Fruit fly (Drosophila melanogaster) whole organism, embryonic: Measurements from ENCODE around the gene CG33784.
A peak's percentile ranks its signal among the peaks of the same experiment; 100 is the strongest.

Source experiments
- Adf1 ChIP-seq: fragments of 200-800 bp; sonication (Bioruptor generic); IDR thresholded peaks from 2 replicates; pipeline ENCODE4 v1.3.6; 2022; ENCODE audit warnings: missing biosample characterization, missing genetic modification characterization
- Atf6 ChIP-seq: fragments of 200-800 bp; sonication (Bioruptor generic); IDR thresholded peaks from 2 replicates; pipeline ENCODE4 v1.3.6; 2022; ENCODE audit warnings: missing biosample characterization, missing genetic modification characterization
- C15 ChIP-seq: fragments of 200-800 bp; sonication (Bioruptor generic); IDR thresholded peaks from 3 replicates; pipeline ENCODE4 v1.3.6; 2022; ENCODE audit warnings: missing biosample characterization, missing genetic modification characterization
- CG10267 ChIP-seq: fragments of 200-800 bp; sonication (Bioruptor generic); optimal IDR thresholded peaks from 2 replicates; lab custom pipeline; 2018; ENCODE audit warnings: missing biosample characterization, mild to moderate bottlenecking, missing genetic modification characterization, moderate library complexity
- CG10274 ChIP-seq: fragments of 200-800 bp; sonication (Bioruptor generic); optimal IDR thresholded peaks from 3 replicates; lab custom pipeline; 2017; ENCODE audit warnings: missing biosample characterization, mild to moderate bottlenecking, missing genetic modification characterization
- CG1233 ChIP-seq: fragments of 200-800 bp; sonication (Bioruptor generic); optimal IDR thresholded peaks from 4 replicates; lab custom pipeline; 2018; ENCODE audit warnings: missing biosample characterization, mild to moderate bottlenecking, missing genetic modification characterization
- CG12769 ChIP-seq: fragments of 200-800 bp; sonication (Bioruptor generic); optimal IDR thresholded peaks from 2 replicates; lab custom pipeline; 2019; ENCODE audit warnings: missing biosample characterization, mild to moderate bottlenecking, missing genetic modification characterization, moderate library complexity
- CG15514 ChIP-seq: fragments of 200-800 bp; sonication (Bioruptor generic); optimal IDR thresholded peaks from 3 replicates; lab custom pipeline; 2017; ENCODE audit warnings: missing biosample characterization, missing genetic modification characterization, mild to moderate bottlenecking, moderate library complexity, missing genetic modification reagents
- CG2116 ChIP-seq: fragments of 200-800 bp; sonication (Bioruptor generic); optimal IDR thresholded peaks from 3 replicates; lab custom pipeline; 2018; ENCODE audit warnings: missing biosample characterization, mild to moderate bottlenecking, missing genetic modification characterization
- CG30403 ChIP-seq: fragments of 200-800 bp; sonication (Bioruptor generic); optimal IDR thresholded peaks from 3 replicates; lab custom pipeline; 2016; ENCODE audit warnings: missing biosample characterization, missing genetic modification characterization
- CG4282 ChIP-seq: fragments of 200-800 bp; sonication (Bioruptor generic); optimal IDR thresholded peaks from 2 replicates; lab custom pipeline; 2016; ENCODE audit warnings: missing biosample characterization, missing genetic modification characterization
- CG4854 ChIP-seq: fragments of 200-800 bp; sonication (Bioruptor generic); optimal IDR thresholded peaks from 2 replicates; lab custom pipeline; 2016; ENCODE audit warnings: missing biosample characterization, missing genetic modification characterization, inconsistent platforms
- CG6765 ChIP-seq: fragments of 200-800 bp; sonication (Bioruptor generic); optimal IDR thresholded peaks from 3 replicates; lab custom pipeline; 2017; ENCODE audit warnings: missing biosample characterization, mild to moderate bottlenecking, missing genetic modification characterization
- CG7271 ChIP-seq: fragments of 200-800 bp; sonication (Bioruptor generic); optimal IDR thresholded peaks from 2 replicates; lab custom pipeline; 2018; ENCODE audit warnings: missing biosample characterization, mild to moderate bottlenecking, missing genetic modification characterization, moderate library complexity
- CG7963 ChIP-seq: fragments of 200-800 bp; sonication (Bioruptor generic); IDR thresholded peaks from 3 replicates; pipeline ENCODE4 v1.3.6; 2022; ENCODE audit warnings: missing biosample characterization, missing genetic modification characterization; ENCODE audit not compliant: partially characterized antibody
- CG8478 ChIP-seq: fragments of >200 bp; optimal IDR thresholded peaks from 2 replicates; lab custom pipeline; 2018
- CG9437 ChIP-seq: fragments of 200-800 bp; sonication (Bioruptor generic); optimal IDR thresholded peaks from 2 replicates; lab custom pipeline; 2018; ENCODE audit warnings: missing biosample characterization, mild to moderate bottlenecking, missing genetic modification characterization
- CG9727 ChIP-seq: fragments of 200-800 bp; sonication (Bioruptor generic); optimal IDR thresholded peaks from 3 replicates; lab custom pipeline; 2017; ENCODE audit warnings: missing biosample characterization, mild to moderate bottlenecking, missing genetic modification characterization
- CkIIα-i1 ChIP-seq: fragments of 200-800 bp; sonication (Bioruptor generic); IDR thresholded peaks from 2 replicates; pipeline ENCODE4 v1.3.6; 2022; ENCODE audit warnings: missing biosample characterization, missing genetic modification characterization
- D ChIP-seq, 2 experiments: fragments of 200-800 bp in 1 of 2; fragments of >200 bp in 1 of 2; sonication (Bioruptor generic) in 1 of 2; optimal IDR thresholded peaks; 2 replicates in 1 of 2; 3 replicates in 1 of 2; lab custom pipeline; 2017; ENCODE audit warnings: mild to moderate bottlenecking in 1 of 2, missing biosample characterization in 1 of 2, missing genetic modification characterization in 1 of 2, missing genetic modification reagents in 1 of 2
- Deaf1 ChIP-seq: fragments of 200-800 bp; optimal IDR thresholded peaks from 3 replicates; lab custom pipeline; 2019; ENCODE audit warnings: missing biosample characterization, mild to moderate bottlenecking, missing genetic modification characterization, moderate library complexity
- Doc2 ChIP-seq: fragments of 200-800 bp; sonication (Bioruptor generic); IDR thresholded peaks from 2 replicates; pipeline ENCODE4 v1.3.6; 2022; ENCODE audit warnings: missing biosample characterization, missing genetic modification characterization
- Elba2 ChIP-seq: fragments of 200-800 bp; sonication (Bioruptor generic); optimal IDR thresholded peaks from 3 replicates; lab custom pipeline; 2016; ENCODE audit warnings: missing biosample characterization, missing genetic modification characterization
- Ets65A ChIP-seq: fragments of 200-800 bp; sonication (Bioruptor generic); peaks from one replicate; lab custom pipeline; 2016; ENCODE audit warnings: missing biosample characterization, missing genetic modification characterization
- H15 ChIP-seq: fragments of 200-800 bp; sonication (Bioruptor generic); IDR thresholded peaks from 3 replicates; pipeline ENCODE4 v1.3.6; 2022; ENCODE audit warnings: missing biosample characterization, missing genetic modification characterization
- HmgZ ChIP-seq: fragments of 200-800 bp; sonication (Bioruptor generic); optimal IDR thresholded peaks from 2 replicates; lab custom pipeline; 2018; ENCODE audit warnings: missing biosample characterization, mild to moderate bottlenecking, missing genetic modification characterization
- Hmx ChIP-seq: fragments of 200-800 bp; sonication (Bioruptor generic); optimal IDR thresholded peaks from 2 replicates; lab custom pipeline; 2016; ENCODE audit warnings: missing biosample characterization, missing genetic modification characterization
- Lhr ChIP-seq: fragments of 200-800 bp; sonication (Bioruptor generic); optimal IDR thresholded peaks from 3 replicates; lab custom pipeline; 2017; ENCODE audit warnings: mild to moderate bottlenecking, missing biosample characterization, missing genetic modification reagents, missing genetic modification characterization
- Lpt ChIP-seq: fragments of >200 bp; optimal IDR thresholded peaks from 2 replicates; lab custom pipeline; 2018; ENCODE audit warnings: missing biosample characterization, missing genetic modification characterization
- MBD-R2 ChIP-seq: fragments of 200-800 bp; sonication (Bioruptor generic); IDR thresholded peaks from 2 replicates; pipeline ENCODE4 v1.3.6; 2022; ENCODE audit warnings: missing biosample characterization, missing genetic modification characterization
- NK7.1 ChIP-seq: fragments of 200-800 bp; sonication (Bioruptor generic); optimal IDR thresholded peaks from 3 replicates; lab custom pipeline; 2016; ENCODE audit warnings: missing biosample characterization, missing genetic modification characterization
- NfI ChIP-seq: fragments of 200-800 bp; sonication (Bioruptor generic); optimal IDR thresholded peaks from 3 replicates; lab custom pipeline; 2018; ENCODE audit warnings: missing biosample characterization, mild to moderate bottlenecking, missing genetic modification characterization, moderate library complexity
- Oli ChIP-seq: fragments of 200-800 bp; sonication (Bioruptor generic); optimal IDR thresholded peaks from 2 replicates; lab custom pipeline; 2018; ENCODE audit warnings: missing biosample characterization, mild to moderate bottlenecking, missing genetic modification characterization, moderate library complexity
- ap ChIP-seq: fragments of 200-800 bp; sonication (Bioruptor generic); IDR thresholded peaks from 2 replicates; pipeline ENCODE4 v1.3.6; 2022; ENCODE audit warnings: missing biosample characterization, missing genetic modification characterization
- ato ChIP-seq: fragments of 200-800 bp; sonication (Bioruptor generic); IDR thresholded peaks from 2 replicates; pipeline ENCODE4 v1.3.6; 2022; ENCODE audit warnings: missing biosample characterization, missing genetic modification characterization; ENCODE audit not compliant: partially characterized antibody
- bbx ChIP-seq: fragments of 200-800 bp; sonication (Bioruptor generic); IDR thresholded peaks from 2 replicates; pipeline ENCODE4 v1.3.6; 2022; ENCODE audit warnings: missing biosample characterization, missing genetic modification characterization; ENCODE audit not compliant: partially characterized antibody
- chif ChIP-seq, 2 experiments: fragments of 200-800 bp; sonication (Bioruptor generic); optimal IDR thresholded peaks; 3 replicates each; lab custom pipeline; 2016; ENCODE audit warnings: missing biosample characterization in 2 of 2, missing genetic modification characterization in 2 of 2
- chinmo ChIP-seq: fragments of 200-800 bp; sonication (Bioruptor generic); IDR thresholded peaks from 4 replicates; pipeline ENCODE4 v1.3.6; 2022; ENCODE audit warnings: missing biosample characterization, missing genetic modification characterization; ENCODE audit not compliant: partially characterized antibody
- crol ChIP-seq: fragments of 200-800 bp; sonication (Bioruptor generic); IDR thresholded peaks from 2 replicates; pipeline ENCODE4 v1.3.6; 2022; ENCODE audit warnings: missing biosample characterization, missing genetic modification characterization
- kni ChIP-seq: fragments of 200-800 bp; sonication (Bioruptor generic); optimal IDR thresholded peaks from 3 replicates; lab custom pipeline; 2017; ENCODE audit warnings: mild to moderate bottlenecking, missing biosample characterization, missing genetic modification reagents, missing genetic modification characterization
- pho ChIP-seq: fragments of 200-800 bp; sonication (Bioruptor generic); optimal IDR thresholded peaks from 2 replicates; lab custom pipeline; 2016; ENCODE audit warnings: missing biosample characterization, missing genetic modification characterization
- row ChIP-seq: fragments of 200-800 bp; sonication (Bioruptor generic); IDR thresholded peaks from 3 replicates; pipeline ENCODE4 v1.3.6; 2022; ENCODE audit warnings: missing biosample characterization, missing genetic modification characterization
- shn ChIP-seq: fragments of 200-800 bp; sonication (Bioruptor generic); optimal IDR thresholded peaks from 3 replicates; lab custom pipeline; 2016; ENCODE audit warnings: missing biosample characterization, missing genetic modification characterization
- sim ChIP-seq: fragments of 200-800 bp; sonication (Bioruptor generic); IDR thresholded peaks from 2 replicates; pipeline ENCODE4 v1.3.6; 2022; ENCODE audit warnings: missing biosample characterization, missing genetic modification characterization
- sr ChIP-seq: fragments of 200-800 bp; sonication (Bioruptor generic); IDR thresholded peaks from 3 replicates; pipeline ENCODE4 v1.3.6; 2022; ENCODE audit warnings: missing biosample characterization, missing genetic modification characterization
- ssp ChIP-seq: fragments of 200-800 bp; sonication (Bioruptor generic); IDR thresholded peaks from 2 replicates; pipeline ENCODE4 v1.3.6; 2022; ENCODE audit warnings: missing biosample characterization, missing genetic modification characterization
- tio ChIP-seq: fragments of 200-800 bp; sonication (Bioruptor generic); optimal IDR thresholded peaks from 2 replicates; lab custom pipeline; 2017; ENCODE audit warnings: missing biosample characterization, missing genetic modification characterization, inconsistent platforms
- unc-4 ChIP-seq: fragments of 200-800 bp; sonication (Bioruptor generic); IDR thresholded peaks from 2 replicates; pipeline ENCODE4 v1.3.6; 2022; ENCODE audit warnings: missing biosample characterization, missing genetic modification characterization; ENCODE audit not compliant: partially characterized antibody
- wor ChIP-seq: fragments of 200-800 bp; sonication (Bioruptor generic); IDR thresholded peaks from 2 replicates; pipeline ENCODE4 v1.3.6; 2022; ENCODE audit warnings: missing biosample characterization, missing genetic modification characterization
- z ChIP-seq: fragments of 200-800 bp; sonication (Bioruptor generic); IDR thresholded peaks from 3 replicates; pipeline ENCODE4 v1.3.6; 2022; ENCODE audit warnings: missing biosample characterization, missing genetic modification characterization

CG33784 gene

dm6 chr3R:10108289-10108928, 40.7 kb downstream of the CG33784 start (continued):
- no peak for TF ChIP-seq CG4282 (GFP tag; lab: Kevin White, UChicago)
- TF ChIP-seq sr (GFP tag; lab: Robert Waterston, UW), result peak; percentile 94
- TF ChIP-seq Deaf1 (tag; lab: Kevin White, UChicago), result peak; percentile 24
- peak; percentile 3 for TF ChIP-seq CG2116 (GFP tag; lab: Kevin White, UChicago)
- peak; percentile 50 for TF ChIP-seq ssp (GFP tag; lab: Robert Waterston, UW)
- TF ChIP-seq Doc2 (GFP tag; lab: Robert Waterston, UW), result no peak
- TF ChIP-seq chif (GFP tag; optimal IDR thresholded peaks at IDR 0.05; lab: Kevin White, UChicago), result no peak
- no peak for TF ChIP-seq CkIIα-i1
- no peak for TF ChIP-seq Lhr
- peak; percentile 51 for TF ChIP-seq crol
- peak; percentile 4 for TF ChIP-seq CG12769 (tag; lab: Kevin White, UChicago)
- TF ChIP-seq row (GFP tag; lab: Robert Waterston, UW), result peak; percentile 37; the same call in 2 of the 3 replicates
- peak; percentile 29; the same call in 1 of the 4 replicates for TF ChIP-seq chinmo (GFP tag; lab: Robert Waterston, UW)
- TF ChIP-seq tio (GFP tag; lab: Kevin White, UChicago), result no peak
- no peak for TF ChIP-seq CG9437 (GFP tag; lab: Kevin White, UChicago)
- peak; percentile 46; the same call in 1 of the 2 replicates for TF ChIP-seq bbx (GFP tag; lab: Robert Waterston, UW)
- no peak for TF ChIP-seq CG10274
- no peak for TF ChIP-seq CG9727 (GFP tag; lab: Kevin White, UChicago)
- no peak for TF ChIP-seq ato (GFP tag; lab: Robert Waterston, UW)
- TF ChIP-seq CG7963, result 0 out of 3 replicates have a peak, but pooled peaks have one; percentile 11
- no peak for TF ChIP-seq unc-4 (GFP tag; lab: Robert Waterston, UW)
- TF ChIP-seq CG10267, result no peak
- TF ChIP-seq C15, result no peak
- no peak for TF ChIP-seq wor
- peak; percentile 97 for TF ChIP-seq Adf1 (GFP tag; lab: Robert Waterston, UW)

dm6 chr3R:10109212-10109880, 41.6 kb downstream of the CG33784 start:
- TF ChIP-seq Ets65A (GFP tag; lab: Kevin White, UChicago), result no peak
- TF ChIP-seq pho, result no peak
- no peak for TF ChIP-seq Hmx (GFP tag; lab: Kevin White, UChicago)
- TF ChIP-seq CG8478 (lab: Kevin White, UChicago), result peak; percentile 53
- no peak for TF ChIP-seq sim
- TF ChIP-seq MBD-R2 (GFP tag; lab: Robert Waterston, UW), result peak; percentile 26; the same call in 1 of the 2 replicates
- no peak for TF ChIP-seq CG4854 (GFP tag; lab: Kevin White, UChicago)
- peak; percentile 73 for TF ChIP-seq Elba2 (GFP tag; lab: Kevin White, UChicago)
- no peak for TF ChIP-seq z (GFP tag; lab: Robert Waterston, UW)
- no peak for TF ChIP-seq shn
- TF ChIP-seq Oli, result no peak
- peak; percentile 19 for TF ChIP-seq NfI
- no peak for TF ChIP-seq CG15514 (GFP tag; lab: Kevin White, UChicago)
- no peak for TF ChIP-seq CG7271 (tag; lab: Kevin White, UChicago)
- TF ChIP-seq HmgZ (tag; lab: Kevin White, UChicago), result no peak
- no peak for TF ChIP-seq H15
- TF ChIP-seq CG1233 (GFP tag; lab: Kevin White, UChicago), result no peak
- TF ChIP-seq Atf6 (GFP tag; lab: Robert Waterston, UW), result no peak
- no peak for TF ChIP-seq D (optimal IDR thresholded peaks at IDR 0.05; lab: Kevin White, UChicago)
- TF ChIP-seq D (GFP tag; optimal IDR thresholded peaks at IDR 0.05; lab: Kevin White, UChicago), result no peak
- no peak for TF ChIP-seq CG30403 (GFP tag; lab: Kevin White, UChicago)
- no peak for TF ChIP-seq NK7.1 (GFP tag; lab: Kevin White, UChicago)
- TF ChIP-seq ap (GFP tag; lab: Robert Waterston, UW), result no peak
- TF ChIP-seq Lpt, result no peak
- TF ChIP-seq kni (GFP tag; lab: Kevin White, UChicago), result peak; percentile 9
- no peak for TF ChIP-seq CG6765 (GFP tag; lab: Kevin White, UChicago)
